Worm (Caenorhabditis elegans) whole organism, L2 larva: ENCODE data around the gene nhr-198.

Experiments
- alr-1 ChIP-seq: fragments of 150-350 bp; optimal IDR thresholded peaks from 2 replicates; lab custom pipeline; 2014; ENCODE audit warnings: missing biosample characterization, missing genetic modification characterization
- dmd-4 ChIP-seq: sonication (generic microtip); optimal IDR thresholded peaks from 2 replicates; lab custom pipeline; 2017; ENCODE audit warnings: missing biosample characterization, missing genetic modification characterization
- elt-3 ChIP-seq: sonication (generic microtip); optimal IDR thresholded peaks from 2 replicates; lab custom pipeline; 2017; ENCODE audit warnings: missing biosample characterization, missing genetic modification characterization
- mab-5 ChIP-seq: fragments of 150-350 bp; optimal IDR thresholded peaks from 2 replicates; lab custom pipeline; 2014; ENCODE audit warnings: missing biosample characterization, missing genetic modification characterization
- ztf-4 ChIP-seq: fragments of 150-350 bp; optimal IDR thresholded peaks from 2 replicates; lab custom pipeline; 2014; ENCODE audit warnings: missing biosample characterization, missing genetic modification characterization

ce11 chrV:15718562-15718961, 24.8 kb downstream of the nhr-198 start, which contains the start of gene Y6E2A.5:
- TF ChIP-seq elt-3 (tag; lab: Kevin White, UChicago) = no peak
- no peak for TF ChIP-seq ztf-4
- TF ChIP-seq dmd-4 (tag; lab: Kevin White, UChicago) = no peak
- TF ChIP-seq mab-5 (tag; lab: Kevin White, UChicago) = no peak
- no peak for TF ChIP-seq alr-1 (tag; lab: Kevin White, UChicago)
